Worm (Caenorhabditis elegans) whole organism, L4/young adult: Measurements from ENCODE around the gene cyn-3.

Experiments used
- W03F9.2 ChIP-seq: fragments of 150-350 bp; optimal IDR thresholded peaks from 2 replicates; lab custom pipeline; 2014; ENCODE audit warnings: missing biosample characterization, missing genetic modification characterization
- him-1 ChIP-seq: sonication (generic microtip); optimal IDR thresholded peaks from 2 replicates; lab custom pipeline; 2016; ENCODE audit warnings: missing genotype, missing genetic modification reagents, missing genetic modification characterization, missing compliant biosample characterization

- TF ChIP-seq W03F9.2 (no peak), him-1 (tag; lab: Kevin White, UChicago) (no peak)
Observed at ce11 chrV:15230243-15230642, 40.5 kb downstream of the cyn-3 start, which contains the start of gene srw-15.
